Fruit fly (Drosophila melanogaster): ENCODE data around the gene Ogg1.

Gene Ogg1

dm6 chrX:8663795-8664194, 26.3 kb upstream of the Ogg1 start:
- TF ChIP-seq CG10669 (GFP tag; optimal IDR thresholded peaks at IDR 0.05) (no peak), lz (GFP tag; optimal IDR thresholded peaks at IDR 0.05) (no peak), CG3919 (GFP tag; optimal IDR thresholded peaks at IDR 0.05) (no peak), Eip78C (GFP tag) (no peak), pdm3 (GFP tag; optimal IDR thresholded peaks at IDR 0.05) (no peak), Ets96B (tag; optimal IDR thresholded peaks at IDR 0.05) (no peak), CG8632 (GFP tag; optimal IDR thresholded peaks at IDR 0.05) (no peak), CG8319 (GFP tag; optimal IDR thresholded peaks at IDR 0.05) (no peak), Hr39 (GFP tag; optimal IDR thresholded peaks at IDR 0.05) (no peak), Gug (GFP tag; IDR thresholded peaks at IDR 0.05) (no peak), dac (GFP tag; optimal IDR thresholded peaks at IDR 0.05) (no peak), Smox (GFP tag; optimal IDR thresholded peaks at IDR 0.05) (no peak), CG32006 (GFP tag; optimal IDR thresholded peaks at IDR 0.05) (no peak)

- TF ChIP-seq fd59A (GFP tag; optimal IDR thresholded peaks at IDR 0.05) (no peak), CG4318 (GFP tag; optimal IDR thresholded peaks at IDR 0.05) (no peak), CG10631 (GFP tag; optimal IDR thresholded peaks at IDR 0.05) (no peak), Hr39 (GFP tag; optimal IDR thresholded peaks at IDR 0.05) (no peak), lz (GFP tag; optimal IDR thresholded peaks at IDR 0.05) (no peak), CG9139 (GFP tag; optimal IDR thresholded peaks at IDR 0.05) (no peak), vri (GFP tag; optimal IDR thresholded peaks at IDR 0.05) (no peak)
Observed at dm6 chrX:8665576-8666297, 24.4 kb upstream of the Ogg1 start.

- no peak for TF ChIP-seq Sox14 (GFP tag; optimal IDR thresholded peaks at IDR 0.05)
- TF ChIP-seq CG3919 (GFP tag; optimal IDR thresholded peaks at IDR 0.05) = no peak
- TF ChIP-seq OdsH (GFP tag; optimal IDR thresholded peaks at IDR 0.05) = no peak
- no peak for TF ChIP-seq Eip75B (GFP tag; optimal IDR thresholded peaks at IDR 0.05)
Observed at dm6 chrX:8667070-8667469, 23.1 kb upstream of the Ogg1 start.

- TF ChIP-seq Eip93F (GFP tag; optimal IDR thresholded peaks at IDR 0.05) = peak; percentile 31
- no peak for TF ChIP-seq Sox15 (GFP tag; optimal IDR thresholded peaks at IDR 0.05)
- no peak for TF ChIP-seq fkh (GFP tag; optimal IDR thresholded peaks at IDR 0.05)
- TF ChIP-seq CG6792 (GFP tag; optimal IDR thresholded peaks at IDR 0.05) = peak; percentile 21
- no peak for TF ChIP-seq CG32006 (GFP tag; optimal IDR thresholded peaks at IDR 0.05)
- TF ChIP-seq CG8119 (GFP tag; IDR thresholded peaks at IDR 0.05) = no peak
- peak; percentile 34 for TF ChIP-seq Sox14 (GFP tag; optimal IDR thresholded peaks at IDR 0.05)
- TF ChIP-seq spab (GFP tag; optimal IDR thresholded peaks at IDR 0.05) = no peak
- TF ChIP-seq Eip78C (GFP tag) = peak; percentile 83
- TF ChIP-seq fd59A (GFP tag; optimal IDR thresholded peaks at IDR 0.05) = no peak
- 0 out of 3 replicates have a peak, but pooled peaks have one; percentile 22 for TF ChIP-seq CG6163 (GFP tag; IDR thresholded peaks at IDR 0.05)
- no peak for TF ChIP-seq OdsH (GFP tag; optimal IDR thresholded peaks at IDR 0.05)
- peak; percentile 58 for TF ChIP-seq Met (GFP tag; optimal IDR thresholded peaks at IDR 0.05)
- peak; percentile 42 for TF ChIP-seq vri (GFP tag; optimal IDR thresholded peaks at IDR 0.05)
- TF ChIP-seq Hr38 (GFP tag; optimal IDR thresholded peaks at IDR 0.05) = no peak
- peak; percentile 42 for TF ChIP-seq Ets21C (GFP tag; optimal IDR thresholded peaks at IDR 0.05)
- TF ChIP-seq lz (GFP tag; optimal IDR thresholded peaks at IDR 0.05) = peak; percentile 64
- TF ChIP-seq acj6 (GFP tag; optimal IDR thresholded peaks at IDR 0.05) = peak; percentile 25
- TF ChIP-seq salr (GFP tag; optimal IDR thresholded peaks at IDR 0.05) = no peak
- no peak for TF ChIP-seq pdm3 (GFP tag; optimal IDR thresholded peaks at IDR 0.05)
- no peak for TF ChIP-seq CG11762 (GFP tag; optimal IDR thresholded peaks at IDR 0.05; ENCODE audit: insufficient read depth)
- peak; percentile 61 for TF ChIP-seq CG31627 (GFP tag; optimal IDR thresholded peaks at IDR 0.05)
- TF ChIP-seq CG10669 (GFP tag; optimal IDR thresholded peaks at IDR 0.05) = no peak
- peak; percentile 69 for TF ChIP-seq Sox102F (GFP tag; optimal IDR thresholded peaks at IDR 0.05)
- no peak for TF ChIP-seq eg (GFP tag; IDR thresholded peaks at IDR 0.05)
- peak; percentile 3 for TF ChIP-seq Eip75B (GFP tag; optimal IDR thresholded peaks at IDR 0.05)
- no peak for TF ChIP-seq fd85E (GFP tag; optimal IDR thresholded peaks at IDR 0.05)
- TF ChIP-seq CG15336 (GFP tag; IDR thresholded peaks at IDR 0.05) = no peak
- no peak for TF ChIP-seq CG11294 (GFP tag; IDR thresholded peaks at IDR 0.05)
- peak; percentile 6 for TF ChIP-seq achi (GFP tag; optimal IDR thresholded peaks at IDR 0.05)
- no peak for TF ChIP-seq CG16779 (tag; optimal IDR thresholded peaks at IDR 0.05)
- TF ChIP-seq topi (GFP tag; optimal IDR thresholded peaks at IDR 0.05) = peak; percentile 64
- TF ChIP-seq svp (GFP tag) = peak; percentile 87
- no peak for TF ChIP-seq Lpt (GFP tag; optimal IDR thresholded peaks at IDR 0.05)
Observed at dm6 chrX:8667709-8668108, 22.4 kb upstream of the Ogg1 start.

All from whole organism, prepupa.